Worm (Caenorhabditis elegans) whole organism, midembryonic: ENCODE results near the gene F43C11.4.

Experiments
- T22C8.4 ChIP-seq: fragments of 200-800 bp; sonication (Bioruptor generic); IDR thresholded peaks from 2 replicates; pipeline ENCODE4 v1.3.6; 2022; ENCODE audit warnings: missing genetic modification characterization, missing compliant biosample characterization
- cog-1 ChIP-seq: sonication (generic microtip); optimal IDR thresholded peaks from 2 replicates; lab custom pipeline; 2016; ENCODE audit warnings: missing genetic modification characterization, missing compliant biosample characterization
- flt-1 ChIP-seq: fragments of 200-800 bp; sonication (Bioruptor generic); IDR thresholded peaks from 2 replicates; pipeline ENCODE4 v1.3.6; 2022; ENCODE audit warnings: missing genetic modification characterization, missing compliant biosample characterization
- klf-2 ChIP-seq: fragments of 200-800 bp; sonication (Bioruptor generic); conservative IDR thresholded peaks from 2 replicates; pipeline ENCODE4 v1.3.6; 2022; ENCODE audit warnings: missing genetic modification reagents, missing genetic modification characterization, missing compliant biosample characterization
- med-1 ChIP-seq: sonication (generic microtip); optimal IDR thresholded peaks from 2 replicates; lab custom pipeline; 2017; ENCODE audit warnings: missing genetic modification characterization, mild to moderate bottlenecking, missing compliant biosample characterization, antibody characterized with exemption, missing genetic modification reagents; ENCODE audit not compliant: insufficient read depth
- ref-1 ChIP-seq: fragments of 200-800 bp; sonication (Bioruptor generic); conservative IDR thresholded peaks from 2 replicates; pipeline ENCODE4 v1.3.6; 2022; ENCODE audit warnings: missing genetic modification reagents, missing genetic modification characterization, missing compliant biosample characterization
- tab-1 ChIP-seq: fragments of 200-800 bp; sonication (Bioruptor generic); IDR thresholded peaks from 2 replicates; pipeline ENCODE4 v1.3.6; 2022; ENCODE audit warnings: missing genetic modification characterization, missing compliant biosample characterization
- ztf-23 ChIP-seq: fragments of 200-800 bp; sonication (Bioruptor generic); IDR thresholded peaks from 2 replicates; pipeline ENCODE4 v1.3.6; 2022; ENCODE audit warnings: missing genetic modification reagents, missing genetic modification characterization, missing compliant biosample characterization
- ztf-29 ChIP-seq: fragments of 200-800 bp; sonication (Bioruptor generic); IDR thresholded peaks from 2 replicates; pipeline ENCODE4 v1.3.6; 2022; ENCODE audit warnings: missing genetic modification reagents, missing genetic modification characterization, missing compliant biosample characterization

The F43C11.4 gene

DNA sequence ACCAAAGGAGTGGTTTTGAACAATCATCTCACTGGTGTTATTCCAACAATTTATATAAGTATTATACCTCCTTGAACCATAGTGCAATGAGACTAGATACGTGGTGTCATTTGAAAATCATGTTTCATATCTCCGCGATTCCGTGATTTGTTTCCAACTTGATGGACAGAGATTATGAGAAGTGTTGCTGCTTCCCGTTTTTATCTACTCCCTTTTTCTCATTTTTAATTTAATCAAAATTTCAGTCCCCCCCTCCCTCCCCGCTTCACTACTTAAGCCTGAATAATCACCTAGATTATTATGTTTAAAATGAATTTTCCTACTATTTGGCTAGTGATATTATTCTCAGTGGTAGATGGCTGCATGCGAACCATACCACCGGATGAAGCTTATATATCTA, 25.3 kb downstream of the F43C11.4 start, which contains the start of gene F16G10.3:
Gene F16G10.3 (plus strand): TSS at position 301 of the 400 bp plus-strand sequence.
- TF ChIP-seq cog-1 (tag; lab: Kevin White, UChicago) (no peak), ztf-23 (GFP tag; lab: Robert Waterston, UW) (no peak), ref-1 (GFP tag; lab: Robert Waterston, UW) (no peak), tab-1 (GFP tag; lab: Robert Waterston, UW) (no peak), med-1 (no peak), T22C8.4 (GFP tag; lab: Robert Waterston, UW) (no peak), ztf-29 (GFP tag; lab: Robert Waterston, UW) (no peak), klf-2 (GFP tag; lab: Robert Waterston, UW) (no peak), flt-1 (GFP tag; lab: Robert Waterston, UW) (no peak)

DNA sequence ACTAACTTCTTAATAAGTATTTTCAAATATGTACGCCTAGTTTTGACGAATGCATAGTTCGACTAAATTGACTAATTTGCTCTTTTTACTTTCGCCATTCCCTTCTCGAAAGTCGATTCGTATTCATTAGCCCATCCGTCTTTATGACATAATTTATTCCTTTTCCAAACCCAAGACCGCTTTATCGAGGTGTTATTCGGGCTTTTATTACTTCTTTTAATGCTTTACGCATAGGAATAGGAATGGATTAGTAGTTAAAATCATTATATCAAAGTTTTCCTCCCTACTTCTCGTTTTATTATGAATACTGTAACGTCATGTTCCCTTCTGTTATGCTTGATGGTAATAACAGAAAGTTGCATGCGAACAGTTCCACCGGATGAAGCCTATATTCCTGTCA, 28.2 kb downstream of the F43C11.4 start, which contains the start of gene F16G10.2:
Gene F16G10.2 (plus strand): TSS at position 301 of the 400 bp plus-strand sequence.
- TF ChIP-seq tab-1 (GFP tag; lab: Robert Waterston, UW), result no peak
- TF ChIP-seq flt-1 (GFP tag; lab: Robert Waterston, UW), result no peak
- no peak for TF ChIP-seq klf-2 (GFP tag; lab: Robert Waterston, UW)
- no peak for TF ChIP-seq med-1
- no peak for TF ChIP-seq ztf-29 (GFP tag; lab: Robert Waterston, UW)
- TF ChIP-seq cog-1 (tag; lab: Kevin White, UChicago), result no peak
- TF ChIP-seq ref-1 (GFP tag; lab: Robert Waterston, UW), result no peak

DNA sequence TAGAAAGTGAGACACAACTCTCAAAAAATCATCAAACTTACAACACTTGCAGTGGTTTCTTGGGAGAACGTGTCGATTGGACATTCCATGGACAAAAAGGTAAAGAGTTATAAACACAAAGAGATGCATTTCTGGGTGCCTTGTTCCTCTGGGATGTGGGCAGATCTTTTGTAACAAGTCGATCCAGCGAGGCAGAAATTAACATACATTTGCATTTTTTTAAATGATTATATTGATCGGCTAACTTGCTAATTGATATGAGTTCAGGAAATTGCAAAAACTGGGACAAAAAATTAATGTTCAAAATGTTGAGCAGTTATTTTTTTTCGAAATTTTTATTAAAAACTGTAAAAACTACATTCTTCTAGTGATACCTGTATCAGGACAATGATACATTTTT, 31.0 kb downstream of the F43C11.4 start, which contains the start of gene F16G10.6:
Gene F16G10.6 (minus strand): TSS at position 101 of the 400 bp plus-strand sequence.
- no peak for TF ChIP-seq tab-1 (GFP tag; lab: Robert Waterston, UW)
- no peak for TF ChIP-seq klf-2 (GFP tag; lab: Robert Waterston, UW)
- no peak for TF ChIP-seq cog-1 (tag; lab: Kevin White, UChicago)
- TF ChIP-seq ztf-23 (GFP tag; lab: Robert Waterston, UW), result no peak
- no peak for TF ChIP-seq ref-1 (GFP tag; lab: Robert Waterston, UW)
- no peak for TF ChIP-seq med-1
- TF ChIP-seq flt-1 (GFP tag; lab: Robert Waterston, UW), result no peak
- no peak for TF ChIP-seq T22C8.4 (GFP tag; lab: Robert Waterston, UW)
- TF ChIP-seq ztf-29 (GFP tag; lab: Robert Waterston, UW), result no peak

DNA sequence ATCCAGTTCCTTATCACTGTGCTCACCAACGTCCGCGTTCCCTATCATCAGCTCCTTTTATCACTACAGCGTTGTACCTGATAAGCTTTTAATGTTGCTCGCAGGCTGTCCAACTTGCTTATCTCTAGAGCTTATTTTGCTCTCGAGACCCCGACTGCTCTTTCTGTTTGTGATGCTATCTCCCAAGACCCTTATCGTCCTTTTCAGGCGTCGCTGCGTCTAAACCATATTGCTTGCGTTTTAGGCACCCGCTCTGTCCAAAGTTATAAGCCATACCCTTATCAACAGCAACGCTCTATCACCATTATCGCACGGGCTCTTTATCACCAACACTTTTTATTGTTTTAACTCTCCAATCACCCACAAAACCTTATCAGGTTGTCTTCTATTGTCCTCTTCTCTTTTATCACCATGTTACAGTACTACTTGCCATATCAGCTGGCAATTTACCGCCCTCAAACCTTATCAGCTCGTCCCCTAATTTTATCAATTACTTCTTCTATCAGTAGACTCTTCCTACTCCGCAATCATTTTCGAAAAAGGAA, 31.8 kb downstream of the F43C11.4 start:
- no peak for TF ChIP-seq ztf-23 (GFP tag; lab: Robert Waterston, UW)
- no peak for TF ChIP-seq tab-1 (GFP tag; lab: Robert Waterston, UW)
- TF ChIP-seq ref-1 (GFP tag; lab: Robert Waterston, UW), result no peak
- no peak for TF ChIP-seq T22C8.4 (GFP tag; lab: Robert Waterston, UW)
- no peak for TF ChIP-seq flt-1 (GFP tag; lab: Robert Waterston, UW)
- TF ChIP-seq ztf-29 (GFP tag; lab: Robert Waterston, UW), result no peak
- TF ChIP-seq cog-1 (tag; lab: Kevin White, UChicago), result no peak
- no peak for TF ChIP-seq med-1
- TF ChIP-seq klf-2 (GFP tag; lab: Robert Waterston, UW), result no peak

DNA sequence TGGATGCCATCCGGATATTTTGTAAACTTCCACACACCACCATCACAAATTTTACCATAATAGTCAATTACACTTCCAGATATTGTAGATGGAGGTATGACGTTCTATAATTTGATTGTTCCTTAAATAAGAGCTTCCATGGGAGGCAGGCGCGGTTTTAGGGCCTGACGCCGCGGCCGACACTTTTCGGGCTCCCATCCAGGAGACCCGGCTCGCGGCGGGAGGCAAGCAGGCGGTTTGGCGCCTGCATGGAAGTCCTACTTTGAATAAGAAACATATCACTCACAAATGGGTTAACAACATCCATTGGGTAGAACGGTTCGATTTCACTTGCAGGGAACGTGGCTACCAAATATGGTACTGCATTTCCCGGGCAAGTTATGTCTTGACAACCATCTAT, 32.9 kb downstream of the F43C11.4 start:
- TF ChIP-seq T22C8.4 (GFP tag; lab: Robert Waterston, UW), result no peak
- no peak for TF ChIP-seq klf-2 (GFP tag; lab: Robert Waterston, UW)
- no peak for TF ChIP-seq tab-1 (GFP tag; lab: Robert Waterston, UW)
- no peak for TF ChIP-seq ztf-23 (GFP tag; lab: Robert Waterston, UW)

DNA sequence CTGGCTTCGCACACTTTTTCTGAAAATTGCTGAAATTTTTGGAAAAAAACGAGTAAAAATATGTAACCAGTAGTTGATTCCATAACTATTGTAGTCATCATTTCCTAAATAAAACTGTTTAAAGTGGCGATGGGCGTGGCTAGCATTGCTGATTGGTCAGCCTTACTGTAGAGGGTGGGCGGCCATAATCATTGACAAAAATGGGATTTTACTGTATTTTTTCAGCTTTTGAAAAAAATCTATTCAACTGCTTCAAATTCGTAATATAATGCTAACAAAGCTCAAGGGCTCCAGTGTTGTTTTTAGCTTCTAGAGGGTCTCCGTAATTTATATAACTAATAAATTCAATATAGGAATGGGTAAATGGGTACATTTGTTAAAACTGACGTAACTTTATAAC, 33.4 kb downstream of the F43C11.4 start, which contains the start of gene F16G10.7:
Gene F16G10.7 (minus strand): TSS at position 101 of the 400 bp plus-strand sequence.
- TF ChIP-seq tab-1 (GFP tag; lab: Robert Waterston, UW) (no peak), ztf-23 (GFP tag; lab: Robert Waterston, UW) (no peak), T22C8.4 (GFP tag; lab: Robert Waterston, UW) (no peak), ztf-29 (GFP tag; lab: Robert Waterston, UW) (no peak), flt-1 (GFP tag; lab: Robert Waterston, UW) (no peak), ref-1 (GFP tag; lab: Robert Waterston, UW) (no peak), med-1 (no peak)

DNA sequence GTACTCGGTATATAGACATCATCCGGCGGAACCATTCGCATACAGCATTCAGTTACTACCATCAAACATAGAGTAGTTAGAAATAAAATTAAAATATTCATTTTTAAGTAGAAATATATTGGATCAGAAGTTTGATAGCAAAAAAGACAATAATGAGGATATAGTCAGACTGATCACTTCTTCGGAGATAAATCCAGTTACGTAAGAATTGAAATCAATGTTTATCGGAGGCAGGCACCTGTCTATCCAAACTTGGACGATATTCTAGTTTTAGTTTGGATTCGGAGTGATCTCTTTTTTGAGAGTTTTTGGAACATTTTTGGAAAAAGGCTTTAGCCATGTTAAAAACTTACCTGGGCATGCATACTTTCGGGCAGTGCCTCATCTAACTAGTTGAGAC, 36.6 kb downstream of the F43C11.4 start, which contains the start of gene F16G10.8:
Gene F16G10.8 (minus strand): TSS at position 101 of the 400 bp plus-strand sequence.
- TF ChIP-seq cog-1 (tag; lab: Kevin White, UChicago) (no peak), flt-1 (GFP tag; lab: Robert Waterston, UW) (no peak), tab-1 (GFP tag; lab: Robert Waterston, UW) (no peak), ref-1 (GFP tag; lab: Robert Waterston, UW) (no peak), ztf-29 (GFP tag; lab: Robert Waterston, UW) (no peak), T22C8.4 (GFP tag; lab: Robert Waterston, UW) (no peak), klf-2 (GFP tag; lab: Robert Waterston, UW) (no peak), med-1 (no peak), ztf-23 (GFP tag; lab: Robert Waterston, UW) (no peak)

DNA sequence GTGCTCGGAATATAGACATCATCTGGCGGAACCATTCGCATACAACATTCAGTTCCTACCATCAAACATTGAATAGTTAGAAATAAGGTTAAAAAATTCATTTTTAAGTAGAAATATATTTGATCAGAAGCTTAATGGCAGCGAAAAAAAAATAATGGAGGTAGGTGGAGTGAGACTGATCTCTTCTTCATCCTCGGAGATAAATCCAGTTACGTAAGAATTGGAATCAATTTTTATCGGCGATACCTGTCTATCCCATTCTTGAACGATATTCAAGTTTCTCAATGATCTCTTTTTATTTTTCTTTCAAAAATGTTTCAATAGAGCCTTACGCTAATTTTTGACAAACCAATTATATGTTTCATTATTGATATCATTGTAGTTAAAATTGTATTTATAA, 38.7 kb downstream of the F43C11.4 start, which contains the start of gene F16G10.9:
Gene F16G10.9 (minus strand): TSS at position 101 of the 400 bp plus-strand sequence.
- TF ChIP-seq klf-2 (GFP tag; lab: Robert Waterston, UW), result no peak
- no peak for TF ChIP-seq tab-1 (GFP tag; lab: Robert Waterston, UW)
- TF ChIP-seq ref-1 (GFP tag; lab: Robert Waterston, UW), result no peak
- no peak for TF ChIP-seq ztf-23 (GFP tag; lab: Robert Waterston, UW)
- TF ChIP-seq med-1, result no peak
- TF ChIP-seq cog-1 (tag; lab: Kevin White, UChicago), result no peak
- no peak for TF ChIP-seq ztf-29 (GFP tag; lab: Robert Waterston, UW)
- no peak for TF ChIP-seq flt-1 (GFP tag; lab: Robert Waterston, UW)
- no peak for TF ChIP-seq T22C8.4 (GFP tag; lab: Robert Waterston, UW)

DNA sequence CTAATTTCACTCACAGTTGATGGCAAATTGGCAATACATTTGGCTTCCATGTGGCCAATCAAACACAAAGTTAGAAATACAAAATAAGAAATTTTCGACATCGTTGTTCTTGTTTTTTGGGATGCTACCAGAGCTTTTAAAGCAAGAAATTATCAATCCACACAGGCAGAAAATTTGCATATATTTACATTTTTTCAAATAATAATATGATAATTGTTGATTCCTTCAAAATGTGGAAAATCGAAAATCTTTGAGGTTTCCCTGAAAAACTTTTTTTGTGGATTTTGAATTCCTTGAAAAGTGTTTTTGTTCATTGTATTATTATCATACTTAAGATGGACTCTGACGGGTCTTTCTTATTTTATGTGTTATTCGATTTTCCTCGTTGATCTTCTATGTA, 44.1 kb downstream of the F43C11.4 start, which contains the start of gene F16G10.10:
Gene F16G10.10 (minus strand): TSS at position 101 of the 400 bp plus-strand sequence.
- no peak for TF ChIP-seq cog-1 (tag; lab: Kevin White, UChicago)
- TF ChIP-seq flt-1 (GFP tag; lab: Robert Waterston, UW), result no peak
- no peak for TF ChIP-seq med-1
- no peak for TF ChIP-seq tab-1 (GFP tag; lab: Robert Waterston, UW)
- no peak for TF ChIP-seq ztf-29 (GFP tag; lab: Robert Waterston, UW)
- TF ChIP-seq ztf-23 (GFP tag; lab: Robert Waterston, UW), result no peak
